Fruit fly (Drosophila melanogaster) whole organism, adult: ENCODE data around the gene CG42685.

Experiments
- CG5204 ChIP-seq: fragments of 200-800 bp; sonication (Bioruptor generic); optimal IDR thresholded peaks from 2 replicates; lab custom pipeline; 2016; ENCODE audit warnings: missing biosample characterization, missing genetic modification characterization
- Clk ChIP-seq: fragments of 200-800 bp; sonication (Bioruptor generic); optimal IDR thresholded peaks from 2 replicates; lab custom pipeline; 2017; ENCODE audit warnings: missing biosample characterization, missing genetic modification characterization
- bab1 ChIP-seq: fragments of 200-800 bp; sonication (Bioruptor generic); optimal IDR thresholded peaks from 3 replicates; lab custom pipeline; 2019; ENCODE audit warnings: missing biosample characterization, mild to moderate bottlenecking, missing genetic modification characterization, moderate library complexity
- kay ChIP-seq: fragments of 200-800 bp; sonication (Bioruptor generic); peaks from one replicate; lab custom pipeline; 2016; ENCODE audit warnings: missing biosample characterization, missing genetic modification characterization, borderline replicate concordance
- toe ChIP-seq: fragments of 200-800 bp; sonication (Bioruptor generic); optimal IDR thresholded peaks from 2 replicates; lab custom pipeline; 2016; ENCODE audit warnings: missing biosample characterization, missing genetic modification characterization

dm6 chr2L:14682325-14682884 is 47.6 kb downstream of the CG42685 start:
- no peak for TF ChIP-seq Clk
- no peak for TF ChIP-seq toe (GFP tag; lab: Kevin White, UChicago)
- TF ChIP-seq bab1 (GFP tag; lab: Kevin White, UChicago): no peak
- TF ChIP-seq CG5204: no peak
- no peak for TF ChIP-seq kay (GFP tag; lab: Kevin White, UChicago)
